Fruit fly (Drosophila melanogaster) whole organism, prepupa: ENCODE results near the gene chinmo.

Experiments used
- Blimp-1 ChIP-seq: fragments of 200-800 bp; sonication (Bioruptor generic); optimal IDR thresholded peaks from 3 replicates; lab custom pipeline; 2017; ENCODE audit warnings: missing biosample characterization, missing genetic modification characterization, mild to moderate bottlenecking, moderate library complexity, missing genetic modification reagents
- CG10631 ChIP-seq: fragments of 200-800 bp; sonication (Bioruptor generic); optimal IDR thresholded peaks from 2 replicates; lab custom pipeline; 2016; ENCODE audit warnings: missing biosample characterization, missing genetic modification characterization
- CG10669 ChIP-seq: fragments of 200-800 bp; sonication (Bioruptor generic); optimal IDR thresholded peaks from 3 replicates; lab custom pipeline; 2018; ENCODE audit warnings: missing biosample characterization, mild to moderate bottlenecking, missing genetic modification characterization, moderate library complexity
- CG11294 ChIP-seq: fragments of 200-800 bp; sonication (Bioruptor generic); IDR thresholded peaks from 2 replicates; pipeline ENCODE4 v1.3.6; 2022; ENCODE audit warnings: missing biosample characterization, missing genetic modification characterization
- CG11762 ChIP-seq: fragments of 200-800 bp; sonication (Bioruptor generic); optimal IDR thresholded peaks from 3 replicates; lab custom pipeline; 2016; ENCODE audit warnings: missing biosample characterization, missing genetic modification characterization; ENCODE audit not compliant: insufficient read depth
- CG15336 ChIP-seq: fragments of 200-800 bp; sonication (Bioruptor generic); IDR thresholded peaks from 2 replicates; pipeline ENCODE4 v1.3.6; 2022; ENCODE audit warnings: missing biosample characterization, missing genetic modification characterization
- CG16779 ChIP-seq: fragments of 200-800 bp; sonication (Bioruptor generic); optimal IDR thresholded peaks from 3 replicates; lab custom pipeline; 2017; ENCODE audit warnings: missing biosample characterization, mild to moderate bottlenecking, missing genetic modification characterization
- CG3032 ChIP-seq: fragments of 200-800 bp; optimal IDR thresholded peaks from 2 replicates; lab custom pipeline; 2019; ENCODE audit warnings: missing biosample characterization, mild to moderate bottlenecking, missing genetic modification characterization, moderate library complexity
- CG32006 ChIP-seq: fragments of 200-800 bp; sonication (Bioruptor generic); optimal IDR thresholded peaks from 3 replicates; lab custom pipeline; 2017; ENCODE audit warnings: missing biosample characterization, mild to moderate bottlenecking, missing genetic modification characterization
- CG4318 ChIP-seq: fragments of 200-800 bp; sonication (Bioruptor generic); optimal IDR thresholded peaks from 3 replicates; lab custom pipeline; 2017; ENCODE audit warnings: missing biosample characterization, mild to moderate bottlenecking, missing genetic modification characterization
- CG6163 ChIP-seq: fragments of 200-800 bp; sonication (Bioruptor generic); IDR thresholded peaks from 3 replicates; pipeline ENCODE4 v1.3.6; 2022; ENCODE audit warnings: missing biosample characterization, missing genetic modification characterization
- CG6792 ChIP-seq: fragments of 200-800 bp; sonication (Bioruptor generic); optimal IDR thresholded peaks from 3 replicates; lab custom pipeline; 2016; ENCODE audit warnings: missing biosample characterization, missing genetic modification characterization
- CG6808 ChIP-seq: fragments of 200-800 bp; sonication (Bioruptor generic); optimal IDR thresholded peaks from 3 replicates; lab custom pipeline; 2017; ENCODE audit warnings: missing biosample characterization, missing genetic modification characterization, mild to moderate bottlenecking, moderate library complexity, missing genetic modification reagents
- CG6854 ChIP-seq: fragments of 200-800 bp; sonication (Bioruptor generic); optimal IDR thresholded peaks from 2 replicates; lab custom pipeline; 2017; ENCODE audit warnings: missing biosample characterization, mild to moderate bottlenecking, missing genetic modification characterization
- CG7368 ChIP-seq: fragments of 200-800 bp; sonication (Bioruptor generic); optimal IDR thresholded peaks from 3 replicates; lab custom pipeline; 2016; ENCODE audit warnings: missing biosample characterization, missing genetic modification characterization
- CG8119 ChIP-seq: fragments of 200-800 bp; sonication (Bioruptor generic); IDR thresholded peaks from 3 replicates; pipeline ENCODE4 v1.3.6; 2022; ENCODE audit warnings: missing biosample characterization, missing genetic modification characterization
- CG8319 ChIP-seq: fragments of 200-800 bp; sonication (Bioruptor generic); optimal IDR thresholded peaks from 3 replicates; lab custom pipeline; 2016; ENCODE audit warnings: missing biosample characterization, missing genetic modification characterization
- Eip78C ChIP-seq: fragments of 200-800 bp; sonication (Bioruptor generic); peaks from one replicate; lab custom pipeline; 2016; ENCODE audit warnings: missing biosample characterization, missing genetic modification characterization
- Eip93F ChIP-seq: fragments of 200-800 bp; sonication (Bioruptor generic); optimal IDR thresholded peaks from 2 replicates; lab custom pipeline; 2016; ENCODE audit warnings: missing biosample characterization, mild to moderate bottlenecking, missing genetic modification characterization
- Ets21C ChIP-seq: fragments of 200-800 bp; sonication (Bioruptor generic); optimal IDR thresholded peaks from 3 replicates; lab custom pipeline; 2016; ENCODE audit warnings: missing biosample characterization, missing genetic modification characterization
- Ets96B ChIP-seq: fragments of 200-800 bp; optimal IDR thresholded peaks from 2 replicates; lab custom pipeline; 2019; ENCODE audit warnings: missing biosample characterization, mild to moderate bottlenecking, missing genetic modification characterization, moderate library complexity
- Gug ChIP-seq: fragments of 200-800 bp; sonication (Bioruptor generic); IDR thresholded peaks from 2 replicates; pipeline ENCODE4 v1.3.6; 2022; ENCODE audit warnings: missing biosample characterization, missing genetic modification characterization
- Hr38 ChIP-seq: sonication (Bioruptor generic); optimal IDR thresholded peaks from 2 replicates; lab custom pipeline; 2016; ENCODE audit warnings: missing biosample characterization, missing genetic modification characterization
- OdsH ChIP-seq: fragments of 200-800 bp; sonication (Bioruptor generic); optimal IDR thresholded peaks from 3 replicates; lab custom pipeline; 2016; ENCODE audit warnings: missing biosample characterization, missing genetic modification characterization
- Smox ChIP-seq: fragments of 200-800 bp; sonication (Bioruptor generic); optimal IDR thresholded peaks from 3 replicates; lab custom pipeline; 2016; ENCODE audit warnings: missing biosample characterization, missing genetic modification characterization
- Sox14 ChIP-seq: fragments of 200-800 bp; sonication (Bioruptor generic); optimal IDR thresholded peaks from 3 replicates; lab custom pipeline; 2016; ENCODE audit warnings: missing biosample characterization, missing genetic modification characterization
- achi ChIP-seq: fragments of 200-800 bp; sonication (Bioruptor generic); optimal IDR thresholded peaks from 3 replicates; lab custom pipeline; 2016; ENCODE audit warnings: missing biosample characterization, missing genetic modification characterization
- acj6 ChIP-seq: fragments of 200-800 bp; sonication (Bioruptor generic); optimal IDR thresholded peaks from 3 replicates; lab custom pipeline; 2016; ENCODE audit warnings: missing biosample characterization, missing genetic modification characterization
- dac ChIP-seq: fragments of 200-800 bp; sonication (Bioruptor generic); optimal IDR thresholded peaks from 2 replicates; lab custom pipeline; 2017; ENCODE audit warnings: missing biosample characterization, mild to moderate bottlenecking, missing genetic modification characterization
- dsx ChIP-seq: fragments of 200-800 bp; optimal IDR thresholded peaks from 3 replicates; lab custom pipeline; 2019; ENCODE audit warnings: missing biosample characterization, mild to moderate bottlenecking, missing genetic modification characterization, moderate library complexity; ENCODE audit not compliant: poor library complexity, severe bottlenecking
- fd59A ChIP-seq: fragments of 200-800 bp; sonication (Bioruptor generic); optimal IDR thresholded peaks from 2 replicates; lab custom pipeline; 2017; ENCODE audit warnings: missing biosample characterization, mild to moderate bottlenecking, missing genetic modification characterization, missing genetic modification reagents
- fd85E ChIP-seq: fragments of 200-800 bp; sonication (Bioruptor generic); optimal IDR thresholded peaks from 3 replicates; lab custom pipeline; 2016; ENCODE audit warnings: missing biosample characterization, missing genetic modification characterization
- fkh ChIP-seq: fragments of 200-800 bp; sonication (Bioruptor generic); optimal IDR thresholded peaks from 3 replicates; lab custom pipeline; 2017; ENCODE audit warnings: missing biosample characterization, mild to moderate bottlenecking, missing genetic modification characterization, moderate library complexity
- net ChIP-seq: fragments of 200-800 bp; sonication (Bioruptor generic); optimal IDR thresholded peaks from 3 replicates; lab custom pipeline; 2016; ENCODE audit warnings: missing biosample characterization, missing genetic modification characterization
- salr ChIP-seq, 2 experiments: fragments of 200-800 bp; sonication (Bioruptor generic); optimal IDR thresholded peaks; 3 replicates each; lab custom pipeline; 2016 to 2018; ENCODE audit warnings: missing biosample characterization in 2 of 2, missing genetic modification characterization in 2 of 2, mild to moderate bottlenecking in 1 of 2
- spab ChIP-seq: fragments of 200-800 bp; sonication (Bioruptor generic); optimal IDR thresholded peaks from 2 replicates; lab custom pipeline; 2017; ENCODE audit warnings: missing biosample characterization, mild to moderate bottlenecking, missing genetic modification characterization, missing genetic modification reagents
- ss ChIP-seq, 2 experiments: fragments of 200-800 bp; sonication (Bioruptor generic); optimal IDR thresholded peaks; 2 replicates in 1 of 2; 3 replicates in 1 of 2; lab custom pipeline; 2017 to 2018; ENCODE audit warnings: mild to moderate bottlenecking in 2 of 2, missing biosample characterization in 2 of 2, missing genetic modification characterization in 2 of 2, moderate library complexity in 1 of 2
- svp ChIP-seq: fragments of 200-800 bp; sonication (Bioruptor generic); peaks from one replicate; lab custom pipeline; 2016; ENCODE audit warnings: missing biosample characterization, missing genetic modification characterization
- topi ChIP-seq: fragments of 200-800 bp; sonication (Bioruptor generic); optimal IDR thresholded peaks from 3 replicates; lab custom pipeline; 2016; ENCODE audit warnings: missing biosample characterization, missing genetic modification characterization
- vri ChIP-seq: fragments of 200-800 bp; sonication (Bioruptor generic); optimal IDR thresholded peaks from 3 replicates; lab custom pipeline; 2016; ENCODE audit warnings: missing biosample characterization, mild to moderate bottlenecking, missing genetic modification characterization

chinmo gene

DNA sequence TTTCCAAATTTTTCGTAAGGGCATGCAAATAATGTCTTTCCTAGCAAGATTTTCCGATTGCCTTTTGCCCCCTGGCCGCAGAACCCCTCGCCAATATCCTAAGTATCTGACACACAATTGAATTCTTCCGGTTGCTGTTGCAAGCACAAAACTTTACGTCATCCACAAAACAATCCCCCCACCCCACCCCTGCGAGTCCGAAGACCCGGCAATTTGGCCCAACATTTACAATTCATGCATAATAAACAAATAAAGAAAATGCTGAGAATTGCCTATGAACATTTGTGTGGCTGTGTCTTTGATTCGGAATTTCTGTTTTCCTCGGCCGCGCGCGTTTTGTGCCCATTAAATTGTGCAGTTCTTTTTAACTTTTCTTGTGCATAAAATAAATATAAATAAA, 5.7 kb upstream of the chinmo start:
- TF ChIP-seq Hr38 (GFP tag; lab: Kevin White, UChicago) (no peak), CG8319 (no peak), CG11294 (GFP tag; lab: Robert Waterston, UW) (no peak), CG3032 (tag; lab: Kevin White, UChicago) (no peak), CG10631 (GFP tag; lab: Kevin White, UChicago) (no peak), acj6 (no peak), CG6792 (GFP tag; lab: Kevin White, UChicago) (no peak), spab (no peak), fd85E (GFP tag; lab: Kevin White, UChicago) (no peak), svp (GFP tag; lab: Kevin White, UChicago) (no peak), CG15336 (GFP tag; lab: Robert Waterston, UW) (no peak)

DNA sequence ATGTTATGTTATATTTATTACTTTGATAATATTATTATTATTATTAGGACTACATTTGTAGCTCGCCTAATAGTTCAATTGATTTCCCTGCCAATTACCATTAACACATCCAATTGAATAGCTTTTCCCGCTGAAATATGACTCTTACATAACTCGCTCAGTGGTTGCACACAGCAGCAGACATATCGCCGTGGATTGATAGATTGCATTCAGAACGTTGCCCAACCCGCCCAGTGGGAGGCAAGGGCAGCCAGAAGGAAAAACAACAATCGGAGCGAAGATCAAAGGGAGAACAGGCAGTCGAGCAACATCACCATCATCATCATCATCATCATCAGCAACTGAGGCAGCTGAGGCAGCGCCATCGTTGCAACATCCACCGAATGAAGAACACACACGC, 5.0 kb upstream of the chinmo start:
- TF ChIP-seq dac (GFP tag; lab: Kevin White, UChicago): no peak
- no peak for TF ChIP-seq topi
- no peak for TF ChIP-seq Blimp-1 (GFP tag; lab: Kevin White, UChicago)
- no peak for TF ChIP-seq Eip78C (GFP tag; lab: Kevin White, UChicago)
- TF ChIP-seq CG7368 (GFP tag; lab: Kevin White, UChicago): no peak
- TF ChIP-seq CG8319: no peak
- no peak for TF ChIP-seq Sox14 (GFP tag; lab: Kevin White, UChicago)

DNA sequence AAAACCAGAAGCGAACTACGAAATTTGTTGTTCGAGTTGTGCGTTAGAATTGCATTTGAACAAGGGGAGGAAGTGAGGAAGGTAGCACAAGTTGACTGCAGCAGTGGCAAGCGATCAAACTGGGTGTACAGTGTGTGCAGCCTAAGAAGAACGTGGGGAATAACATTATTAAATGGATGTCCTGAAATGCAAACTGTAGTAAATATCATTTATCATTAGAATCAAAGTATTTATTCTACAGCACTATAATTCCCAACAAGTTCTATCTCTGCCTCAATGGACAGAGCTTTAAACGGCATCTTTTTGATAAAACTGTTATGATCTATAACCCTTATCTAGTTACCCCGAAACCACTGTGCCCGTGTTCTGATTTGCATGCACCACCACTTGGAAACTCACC, 4.6 kb upstream of the chinmo start:
- TF ChIP-seq Eip78C (GFP tag; lab: Kevin White, UChicago): peak; percentile 30
- TF ChIP-seq Blimp-1 (GFP tag; lab: Kevin White, UChicago): no peak
- TF ChIP-seq Ets21C (GFP tag; lab: Kevin White, UChicago): no peak

DNA sequence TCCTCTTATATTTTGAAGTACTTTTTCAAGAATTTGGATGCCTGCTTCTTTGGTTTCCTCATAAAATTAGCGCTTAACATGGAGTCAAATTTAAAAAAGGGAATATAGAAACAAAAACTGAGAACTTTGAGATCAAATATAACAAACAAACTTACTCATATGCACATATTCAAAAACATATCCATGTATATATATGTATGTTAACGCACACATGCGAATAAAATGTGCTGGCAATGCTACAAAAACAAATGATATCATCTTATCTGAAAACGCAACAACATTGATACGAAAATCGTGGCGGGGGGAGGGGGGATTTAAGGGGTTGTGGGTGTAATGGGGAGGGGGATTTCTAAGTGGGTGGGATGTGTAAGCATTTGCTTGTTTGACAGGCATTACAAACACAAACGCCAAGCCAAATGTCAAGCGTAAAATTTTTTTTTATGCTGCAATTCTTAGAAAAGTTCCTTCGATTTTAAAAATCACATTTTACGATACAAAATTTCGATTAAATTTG, 3.0 kb upstream of the chinmo start:
- no peak for TF ChIP-seq CG4318 (GFP tag; lab: Kevin White, UChicago)

DNA sequence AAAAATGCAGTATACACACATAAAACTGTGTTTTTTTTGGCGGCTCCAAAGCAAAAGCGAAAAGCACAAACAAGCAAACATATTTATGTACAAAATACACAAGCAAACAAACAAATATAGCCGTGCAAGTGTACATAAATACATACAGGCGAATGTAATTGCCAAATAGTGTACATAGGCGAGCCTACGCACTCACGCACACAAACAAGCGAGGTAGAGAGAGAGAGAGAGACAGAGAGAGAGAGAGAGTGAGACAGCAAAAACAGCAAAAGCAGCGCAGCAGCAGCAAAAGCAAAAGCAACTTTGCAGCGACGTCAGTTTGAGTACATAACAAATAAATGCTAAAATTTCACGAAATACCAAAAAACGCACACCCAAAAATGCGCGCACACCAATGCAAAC, 2.4 kb upstream of the chinmo start:
- TF ChIP-seq Ets96B (no peak), net (GFP tag; lab: Kevin White, UChicago) (no peak), fkh (peak; percentile 97)
- TF ChIP-seq, all 60 proteins: peak for 1

DNA sequence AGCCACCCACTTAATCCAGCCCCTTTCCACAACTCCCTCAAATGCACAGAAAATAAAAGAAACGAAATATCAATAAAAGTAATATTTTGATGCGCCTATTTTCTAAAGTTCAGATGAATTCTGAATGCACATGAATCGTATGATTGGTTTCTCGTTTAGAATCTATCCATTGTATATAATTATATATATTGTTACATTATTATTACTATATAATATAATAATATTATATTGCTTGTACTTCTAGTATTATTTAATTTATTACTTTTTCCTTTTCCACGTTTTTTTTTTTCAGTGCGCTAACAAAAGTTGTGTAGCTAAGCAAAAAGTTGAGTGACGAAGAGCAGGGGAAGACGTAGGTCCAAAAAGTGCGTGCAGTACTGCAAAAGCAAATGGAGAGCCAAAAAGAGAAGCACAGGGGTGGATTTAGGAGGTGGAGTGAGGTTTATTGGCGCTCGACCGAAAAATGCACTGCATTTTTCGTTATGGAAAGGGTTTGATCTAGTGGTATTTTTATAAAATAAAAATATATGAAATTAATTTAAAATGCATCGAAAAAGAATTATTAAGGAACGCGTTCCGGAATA, 1.7 kb upstream of the chinmo start:
- peak; percentile 33 for TF ChIP-seq Ets96B
- peak; percentile 71 for TF ChIP-seq Eip78C (GFP tag; lab: Kevin White, UChicago)
- peak; percentile 61 for TF ChIP-seq CG10669
- TF ChIP-seq CG11762 (GFP tag; lab: Kevin White, UChicago): peak; percentile 55
- TF ChIP-seq CG11294 (GFP tag; lab: Robert Waterston, UW): peak; percentile 61; the same call in 1 of the 2 replicates
- no peak for TF ChIP-seq CG7368 (GFP tag; lab: Kevin White, UChicago)
- TF ChIP-seq achi: peak; percentile 67
- peak; percentile 36 for TF ChIP-seq Eip93F (GFP tag; lab: Kevin White, UChicago)
- TF ChIP-seq CG32006 (GFP tag; lab: Kevin White, UChicago): peak; percentile 50
- TF ChIP-seq OdsH (GFP tag; lab: Kevin White, UChicago): peak; percentile 72
- TF ChIP-seq fkh: no peak
- peak; percentile 78 for TF ChIP-seq Gug (GFP tag; lab: Robert Waterston, UW)
- TF ChIP-seq CG16779 (tag; lab: Kevin White, UChicago): no peak
- peak; percentile 26 for TF ChIP-seq Smox (GFP tag; lab: Kevin White, UChicago)
- peak; percentile 35 for TF ChIP-seq topi
- peak in 1 of 2 experiments; percentile 3 for TF ChIP-seq salr (GFP tag; optimal IDR thresholded peaks at IDR 0.05; lab: Kevin White, UChicago)
- peak; percentile 66 for TF ChIP-seq vri (GFP tag; lab: Kevin White, UChicago)
- TF ChIP-seq Ets21C (GFP tag; lab: Kevin White, UChicago): peak; percentile 52
- TF ChIP-seq ss (GFP tag; optimal IDR thresholded peaks at IDR 0.05; lab: Kevin White, UChicago): peak in 1 of 2 experiments; percentile 8
- no peak for TF ChIP-seq fd59A (GFP tag; lab: Kevin White, UChicago)
- peak; percentile 32 for TF ChIP-seq acj6
- peak; percentile 60 for TF ChIP-seq CG8119 (GFP tag; lab: Robert Waterston, UW)
- TF ChIP-seq CG6163 (GFP tag; lab: Robert Waterston, UW): peak; percentile 80
- TF ChIP-seq dsx (GFP tag; lab: Kevin White, UChicago): peak; percentile 7
- no peak for TF ChIP-seq CG6854
- peak; percentile 28 for TF ChIP-seq CG6808
- TF ChIP-seq CG15336 (GFP tag; lab: Robert Waterston, UW): peak; percentile 70
